Worm (Caenorhabditis elegans) whole organism, young adult: Measurements from ENCODE around the gene ubc-21.

Experiments
- B0019.2 ChIP-seq: fragments of 200-800 bp; sonication (Bioruptor generic); conservative IDR thresholded peaks from 2 replicates; pipeline ENCODE4 v1.3.6; 2022; ENCODE audit warnings: missing genetic modification reagents, missing genetic modification characterization, missing compliant biosample characterization
- D2030.7 ChIP-seq: fragments of 200-800 bp; sonication (Bioruptor generic); IDR thresholded peaks from 2 replicates; pipeline ENCODE4 v1.3.6; 2022; ENCODE audit warnings: missing genetic modification reagents, missing genetic modification characterization, missing compliant biosample characterization
- F22D6.2 ChIP-seq: sonication (generic microtip); optimal IDR thresholded peaks from 2 replicates; lab custom pipeline; 2016; ENCODE audit warnings: mild to moderate bottlenecking, missing genetic modification characterization, missing compliant biosample characterization
- F33H1.4 ChIP-seq: fragments of 200-800 bp; sonication (Bioruptor generic); IDR thresholded peaks from 2 replicates; pipeline ENCODE4 v1.3.6; 2022; ENCODE audit warnings: missing genetic modification reagents, missing genetic modification characterization, missing compliant biosample characterization
- Y79H2A.3 ChIP-seq: fragments of 200-800 bp; sonication (Bioruptor generic); conservative IDR thresholded peaks from 2 replicates; pipeline ENCODE4 v1.3.6; 2022; ENCODE audit warnings: missing genetic modification reagents, missing genetic modification characterization, missing compliant biosample characterization
- ZK185.1 ChIP-seq: sonication (generic microtip); optimal IDR thresholded peaks from 2 replicates; lab custom pipeline; 2016; ENCODE audit warnings: mild to moderate bottlenecking, missing genetic modification characterization, missing compliant biosample characterization; ENCODE audit not compliant: poor library complexity, severe bottlenecking
- ama-1 ChIP-seq, 3 experiments: fragments of 150-350 bp in 1 of 3; sonication (generic microtip) in 2 of 3; optimal IDR thresholded peaks; 2 replicates each; lab custom pipeline; 2014 to 2018; ENCODE audit warnings: missing biosample characterization in 2 of 3, missing genetic modification characterization in 2 of 3, missing genetic modification reagents in 2 of 3
- atf-7 ChIP-seq: sonication (generic microtip); optimal IDR thresholded peaks from 2 replicates; lab custom pipeline; 2017; ENCODE audit warnings: mild to moderate bottlenecking, missing genetic modification characterization, missing compliant biosample characterization
- cebp-1 ChIP-seq, 2 experiments: fragments of 200-800 bp in 1 of 2; sonication (Bioruptor generic) in 1 of 2; sonication (generic microtip) in 1 of 2; IDR thresholded peaks in 1 of 2; optimal IDR thresholded peaks in 1 of 2; 2 replicates each; pipeline versions ENCODE4 v1.3.6 to Lab custom; 2017 to 2022; ENCODE audit warnings: missing compliant biosample characterization in 2 of 2, missing genetic modification characterization in 2 of 2, mild to moderate bottlenecking in 1 of 2, missing genetic modification reagents in 1 of 2, moderate library complexity in 1 of 2
- cebp-2 ChIP-seq: fragments of 200-800 bp; sonication (Bioruptor generic); IDR thresholded peaks from 2 replicates; pipeline ENCODE4 v1.3.6; 2022; ENCODE audit warnings: missing genetic modification characterization, missing compliant biosample characterization
- ceh-100 ChIP-seq: fragments of 200-800 bp; sonication (Bioruptor generic); IDR thresholded peaks from 2 replicates; pipeline ENCODE4 v1.3.6; 2022; ENCODE audit warnings: missing genetic modification reagents, missing genetic modification characterization, missing compliant biosample characterization
- ceh-40 ChIP-seq: fragments of 200-800 bp; sonication (Bioruptor generic); IDR thresholded peaks from 2 replicates; pipeline ENCODE4 v1.3.6; 2022; ENCODE audit warnings: missing genetic modification characterization, missing compliant biosample characterization
- ceh-58 ChIP-seq: fragments of 200-800 bp; sonication (Bioruptor generic); IDR thresholded peaks from 2 replicates; pipeline ENCODE4 v1.3.6; 2022; ENCODE audit warnings: missing genetic modification characterization, missing compliant biosample characterization
- chd-7 ChIP-seq: sonication (generic microtip); optimal IDR thresholded peaks from 2 replicates; lab custom pipeline; 2016; ENCODE audit warnings: mild to moderate bottlenecking, missing genetic modification characterization, moderate library complexity, missing compliant biosample characterization
- die-1 ChIP-seq: sonication (generic microtip); optimal IDR thresholded peaks from 2 replicates; lab custom pipeline; 2016; ENCODE audit warnings: missing genotype, mild to moderate bottlenecking, missing genetic modification characterization, missing compliant biosample characterization
- efl-1 ChIP-seq: fragments of 150-350 bp; optimal IDR thresholded peaks from 2 replicates; lab custom pipeline; 2014; ENCODE audit warnings: missing biosample characterization, missing genetic modification reagents, missing genetic modification characterization
- egl-18 ChIP-seq: fragments of 200-800 bp; sonication (Bioruptor generic); IDR thresholded peaks from 2 replicates; pipeline ENCODE4 v1.3.6; 2022; ENCODE audit warnings: missing genetic modification reagents, missing genetic modification characterization, missing compliant biosample characterization
- egl-44 ChIP-seq: fragments of 200-800 bp; sonication (Bioruptor generic); IDR thresholded peaks from 2 replicates; pipeline ENCODE4 v1.3.6; 2022; ENCODE audit warnings: missing genetic modification reagents, missing genetic modification characterization, missing compliant biosample characterization
- egrh-3 ChIP-seq: fragments of 200-800 bp; sonication (Bioruptor generic); IDR thresholded peaks from 2 replicates; pipeline ENCODE4 v1.3.6; 2022; ENCODE audit warnings: missing genetic modification reagents, missing genetic modification characterization, missing compliant biosample characterization
- ekl-4 ChIP-seq: fragments of 200-800 bp; sonication (Bioruptor generic); IDR thresholded peaks from 2 replicates; pipeline ENCODE4 v1.3.6; 2022; ENCODE audit warnings: missing genetic modification reagents, missing genetic modification characterization, missing compliant biosample characterization
- fkh-3 ChIP-seq: sonication (generic microtip); optimal IDR thresholded peaks from 2 replicates; lab custom pipeline; 2016; ENCODE audit warnings: mild to moderate bottlenecking, missing genetic modification characterization, missing compliant biosample characterization
- gei-17 ChIP-seq: fragments of 200-800 bp; sonication (Bioruptor generic); optimal IDR thresholded peaks from 2 replicates; lab custom pipeline; 2018; ENCODE audit warnings: mild to moderate bottlenecking, missing genetic modification characterization, missing compliant biosample characterization
- him-1 ChIP-seq: sonication (generic microtip); optimal IDR thresholded peaks from 2 replicates; lab custom pipeline; 2016; ENCODE audit warnings: missing genotype, missing genetic modification reagents, missing genetic modification characterization, missing compliant biosample characterization
- hlh-26 ChIP-seq: fragments of 200-800 bp; sonication (Bioruptor generic); conservative IDR thresholded peaks from 2 replicates; pipeline ENCODE4 v1.3.6; 2022; ENCODE audit warnings: missing genetic modification reagents, missing genetic modification characterization, missing compliant biosample characterization
- let-526 ChIP-seq: fragments of 200-800 bp; sonication (Bioruptor generic); IDR thresholded peaks from 2 replicates; pipeline ENCODE4 v1.3.6; 2022; ENCODE audit warnings: missing genetic modification reagents, missing genetic modification characterization, missing compliant biosample characterization
- lin-35 ChIP-seq, 3 experiments: fragments of 150-350 bp in 2 of 3; sonication (generic microtip) in 1 of 3; optimal IDR thresholded peaks; 2 replicates each; lab custom pipeline; 2014 to 2018; ENCODE audit warnings: missing biosample characterization in 3 of 3, missing genetic modification characterization in 3 of 3, missing genetic modification reagents in 3 of 3
- lin-40 ChIP-seq: sonication (generic microtip); optimal IDR thresholded peaks from 2 replicates; lab custom pipeline; 2016; ENCODE audit warnings: missing genetic modification characterization, mild to moderate bottlenecking, missing compliant biosample characterization, missing genotype, missing genetic modification reagents
- lsl-1 ChIP-seq: fragments of 200-800 bp; sonication (Bioruptor generic); optimal IDR thresholded peaks from 2 replicates; lab custom pipeline; 2018; ENCODE audit warnings: mild to moderate bottlenecking, missing genetic modification characterization, moderate library complexity, missing compliant biosample characterization
- lsy-27 ChIP-seq: sonication (generic microtip); optimal IDR thresholded peaks from 2 replicates; lab custom pipeline; 2017; ENCODE audit warnings: missing genetic modification characterization, mild to moderate bottlenecking, missing compliant biosample characterization, antibody characterized with exemption, missing genotype, borderline replicate concordance; ENCODE audit not compliant: insufficient read depth
- madf-10 ChIP-seq: sonication (generic microtip); optimal IDR thresholded peaks from 2 replicates; lab custom pipeline; 2016; ENCODE audit warnings: mild to moderate bottlenecking, missing genetic modification characterization, missing compliant biosample characterization
- mcd-1 ChIP-seq: fragments of 200-800 bp; sonication (Bioruptor generic); IDR thresholded peaks from 2 replicates; pipeline ENCODE4 v1.3.6; 2022; ENCODE audit warnings: missing genetic modification reagents, missing genetic modification characterization, missing compliant biosample characterization
- mes-4 ChIP-seq: sonication (generic microtip); optimal IDR thresholded peaks from 2 replicates; lab custom pipeline; 2016; ENCODE audit warnings: missing genotype, missing genetic modification characterization, missing compliant biosample characterization
- mxl-1 ChIP-seq: sonication (generic microtip); optimal IDR thresholded peaks from 2 replicates; lab custom pipeline; 2016; ENCODE audit warnings: missing genetic modification characterization, missing compliant biosample characterization
- nfya-1 ChIP-seq: sonication (generic microtip); optimal IDR thresholded peaks from 2 replicates; lab custom pipeline; 2017; ENCODE audit warnings: antibody characterized with exemption, missing compliant biosample characterization, missing genetic modification characterization, borderline replicate concordance; ENCODE audit not compliant: insufficient read depth
- nfya-2 ChIP-seq: fragments of 200-800 bp; sonication (Bioruptor generic); IDR thresholded peaks from 2 replicates; pipeline ENCODE4 v1.3.6; 2022; ENCODE audit warnings: missing genetic modification reagents, missing genetic modification characterization, missing compliant biosample characterization
- rcor-1 ChIP-seq: fragments of 200-800 bp; sonication (Bioruptor generic); IDR thresholded peaks from 2 replicates; pipeline ENCODE4 v1.3.6; 2022; ENCODE audit warnings: missing genetic modification reagents, missing genetic modification characterization, missing compliant biosample characterization
- repo-1 ChIP-seq: sonication (generic microtip); optimal IDR thresholded peaks from 2 replicates; lab custom pipeline; 2017; ENCODE audit warnings: mild to moderate bottlenecking, missing genetic modification characterization, missing compliant biosample characterization
- sea-2 ChIP-seq: fragments of 200-800 bp; sonication (Bioruptor generic); IDR thresholded peaks from 2 replicates; pipeline ENCODE4 v1.3.6; 2022; ENCODE audit warnings: missing genetic modification characterization, missing compliant biosample characterization
- snpc-1.3 ChIP-seq: sonication (generic microtip); optimal IDR thresholded peaks from 2 replicates; lab custom pipeline; 2017; ENCODE audit warnings: missing genetic modification characterization, mild to moderate bottlenecking, missing compliant biosample characterization, antibody characterized with exemption, moderate library complexity, missing genotype, missing genetic modification reagents; ENCODE audit not compliant: insufficient read depth
- zfh-2 ChIP-seq: fragments of 200-800 bp; sonication (Bioruptor generic); conservative IDR thresholded peaks from 2 replicates; pipeline ENCODE4 v1.3.6; 2022; ENCODE audit warnings: missing genetic modification reagents, missing genetic modification characterization, missing compliant biosample characterization
- ztf-22 ChIP-seq: fragments of 200-800 bp; sonication (Bioruptor generic); optimal IDR thresholded peaks from 2 replicates; lab custom pipeline; 2018; ENCODE audit warnings: mild to moderate bottlenecking, missing genetic modification characterization, moderate library complexity, missing compliant biosample characterization
- ztf-25 ChIP-seq: fragments of 200-800 bp; sonication (Bioruptor generic); IDR thresholded peaks from 2 replicates; pipeline ENCODE4 v1.3.6; 2022; ENCODE audit warnings: missing genetic modification reagents, missing genetic modification characterization, missing compliant biosample characterization
- ztf-28 ChIP-seq: fragments of 200-800 bp; sonication (Bioruptor generic); IDR thresholded peaks from 2 replicates; pipeline ENCODE4 v1.3.6; 2022; ENCODE audit warnings: missing genetic modification reagents, missing genetic modification characterization, missing compliant biosample characterization
- ztf-3 ChIP-seq: fragments of 200-800 bp; sonication (Bioruptor generic); optimal IDR thresholded peaks from 2 replicates; lab custom pipeline; 2018; ENCODE audit warnings: mild to moderate bottlenecking, missing genetic modification characterization, missing compliant biosample characterization
- ztf-6 ChIP-seq: fragments of 200-800 bp; sonication (Bioruptor generic); IDR thresholded peaks from 2 replicates; pipeline ENCODE4 v1.3.6; 2022; ENCODE audit warnings: missing genetic modification reagents, missing genetic modification characterization, missing compliant biosample characterization

Gene ubc-21

DNA sequence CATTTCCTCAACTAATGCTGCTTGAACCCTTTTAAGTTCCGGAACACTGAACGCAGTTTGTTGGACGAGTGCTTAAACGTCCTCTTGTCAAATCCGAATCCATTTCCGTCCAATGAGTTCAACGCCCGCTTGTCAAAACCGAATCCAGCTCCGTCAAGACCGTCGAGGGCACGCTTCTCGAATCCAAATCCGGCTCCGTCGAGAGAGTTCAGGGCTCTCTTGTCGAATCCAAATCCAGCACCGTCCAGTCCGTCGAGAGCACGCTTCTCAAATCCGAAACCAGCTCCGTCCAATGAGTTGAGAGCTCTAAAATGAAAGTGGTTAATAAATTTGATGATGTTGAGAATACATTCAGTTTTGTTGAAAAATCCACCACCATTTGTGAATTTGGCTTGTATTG, 48.3 kb downstream of the ubc-21 start:
- TF ChIP-seq egl-44: no peak
- peak; percentile 63 for TF ChIP-seq zfh-2 (GFP tag; lab: Robert Waterston, UW)
- no peak for TF ChIP-seq mcd-1 (GFP tag; lab: Robert Waterston, UW)

DNA sequence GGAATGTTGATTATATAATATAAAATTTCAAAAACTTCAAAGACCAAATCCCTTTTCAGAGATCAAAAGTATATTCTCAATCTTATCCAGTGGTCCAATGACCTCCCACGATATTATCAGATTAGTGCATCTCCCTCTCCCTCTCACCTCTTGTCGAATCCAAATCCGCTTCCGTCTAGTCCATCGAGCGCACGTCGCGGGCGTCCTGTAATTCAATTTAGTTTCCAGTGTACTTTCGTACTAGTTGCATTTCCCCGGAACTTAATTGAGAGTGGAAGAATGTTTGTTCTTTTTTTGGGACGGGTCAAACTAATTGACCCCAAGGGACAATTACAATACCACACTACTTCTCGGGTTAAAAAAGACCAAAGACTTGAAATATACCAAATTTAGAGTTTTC, 49.4 kb downstream of the ubc-21 start:
- TF ChIP-seq lsl-1 (GFP tag; lab: Kevin White, UChicago): no peak
- TF ChIP-seq D2030.7 (GFP tag; lab: Robert Waterston, UW): no peak
- TF ChIP-seq gei-17 (GFP tag; lab: Kevin White, UChicago): no peak
- TF ChIP-seq ekl-4 (GFP tag; lab: Robert Waterston, UW): no peak
- no peak for TF ChIP-seq snpc-1.3
- no peak for TF ChIP-seq ztf-28 (GFP tag; lab: Robert Waterston, UW)
- TF ChIP-seq lin-40: no peak
- no peak for TF ChIP-seq ztf-25
- no peak for TF ChIP-seq F22D6.2 (tag; lab: Kevin White, UChicago)
- TF ChIP-seq cebp-2 (GFP tag; lab: Robert Waterston, UW): no peak
- TF ChIP-seq efl-1: no peak
- TF ChIP-seq nfya-1 (tag; lab: Kevin White, UChicago): no peak
- TF ChIP-seq B0019.2 (GFP tag; lab: Robert Waterston, UW): no peak
- TF ChIP-seq ZK185.1 (tag; lab: Kevin White, UChicago): no peak
- no peak for TF ChIP-seq let-526 (GFP tag; lab: Robert Waterston, UW)
- no peak for TF ChIP-seq egl-18 (GFP tag; lab: Robert Waterston, UW)

DNA sequence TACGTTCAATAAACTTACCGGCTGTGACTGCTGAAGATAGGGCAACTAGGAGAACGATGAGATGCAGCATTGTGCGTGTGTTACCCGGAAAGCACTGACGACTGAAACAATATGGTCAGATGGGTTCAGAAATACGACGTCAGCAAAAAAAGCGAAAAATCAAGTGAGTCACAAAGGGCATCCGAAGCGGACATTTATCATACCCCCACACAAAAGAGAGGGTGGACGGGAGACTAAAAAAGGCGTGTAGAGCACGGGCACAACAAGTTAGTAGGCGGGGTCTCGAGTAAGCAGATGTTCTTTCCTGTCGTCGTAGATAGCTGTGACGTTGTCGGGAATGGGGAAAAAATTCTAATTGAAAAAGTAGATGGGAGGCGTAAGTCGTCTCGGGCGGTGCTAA, 49.9 kb downstream of the ubc-21 start, which contains the start of gene nlp-14:
Gene nlp-14, minus strand, starts transcription at position 101 of the 400 bp plus-strand sequence.
- no peak for TF ChIP-seq repo-1 (tag; lab: Kevin White, UChicago)
- TF ChIP-seq lin-35 (GFP tag; optimal IDR thresholded peaks at IDR 0.05; lab: Kevin White, UChicago): no peak
- no peak for TF ChIP-seq mxl-1 (tag; lab: Kevin White, UChicago)
- TF ChIP-seq atf-7 (tag; lab: Kevin White, UChicago): no peak
- TF ChIP-seq egrh-3: no peak
- TF ChIP-seq fkh-3 (tag; lab: Kevin White, UChicago): no peak
- TF ChIP-seq him-1 (tag; lab: Kevin White, UChicago): no peak
- TF ChIP-seq zfh-2 (GFP tag; lab: Robert Waterston, UW): no peak
- TF ChIP-seq let-526 (GFP tag; lab: Robert Waterston, UW): no peak
- no peak for TF ChIP-seq ama-1 (optimal IDR thresholded peaks at IDR 0.05; lab: Kevin White, UChicago)
- TF ChIP-seq ama-1 (GFP tag; optimal IDR thresholded peaks at IDR 0.05; lab: Kevin White, UChicago): no peak
- TF ChIP-seq lsy-27: no peak
- TF ChIP-seq, all 124 proteins: peak for 0

DNA sequence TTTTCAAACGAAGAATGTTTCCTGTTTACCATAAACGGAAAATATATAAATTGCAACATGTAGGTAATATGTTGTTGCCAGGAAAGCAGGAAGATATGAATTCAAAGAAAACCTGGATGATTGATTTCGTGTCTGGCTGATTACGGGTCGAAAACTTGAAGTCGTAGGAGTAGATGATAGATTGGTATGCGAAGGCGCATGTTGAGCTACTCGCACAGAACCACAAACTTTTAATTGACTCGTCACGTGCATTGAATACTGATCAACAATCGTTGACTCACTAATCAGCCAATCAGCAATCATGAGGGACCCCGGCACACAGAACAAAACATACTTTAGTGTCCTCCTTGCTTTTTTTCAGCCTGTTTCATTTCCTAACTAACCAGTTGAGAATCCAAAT, 51.8 kb downstream of the ubc-21 start:
- no peak for TF ChIP-seq ztf-22 (GFP tag; lab: Kevin White, UChicago)
- TF ChIP-seq hlh-26 (GFP tag; lab: Robert Waterston, UW): no peak
- no peak for TF ChIP-seq him-1 (tag; lab: Kevin White, UChicago)
- TF ChIP-seq ceh-100 (GFP tag; lab: Robert Waterston, UW): no peak
- no peak for TF ChIP-seq Y79H2A.3
- TF ChIP-seq sea-2 (GFP tag; lab: Robert Waterston, UW): no peak
- TF ChIP-seq chd-7 (tag; lab: Kevin White, UChicago): no peak
- no peak for TF ChIP-seq die-1
- TF ChIP-seq madf-10 (tag; lab: Kevin White, UChicago): no peak
- TF ChIP-seq ceh-40: no peak
- TF ChIP-seq nfya-2 (GFP tag; lab: Robert Waterston, UW): no peak
- TF ChIP-seq mes-4 (tag; lab: Kevin White, UChicago): no peak
- TF ChIP-seq ztf-3 (GFP tag; lab: Kevin White, UChicago): no peak
- TF ChIP-seq rcor-1 (GFP tag; lab: Robert Waterston, UW): no peak
- TF ChIP-seq ceh-58: no peak
- no peak for TF ChIP-seq F33H1.4
- TF ChIP-seq cebp-1 (GFP tag; IDR thresholded peaks at IDR 0.05; lab: Robert Waterston, UW): no peak
- no peak for TF ChIP-seq cebp-1 (tag; optimal IDR thresholded peaks at IDR 0.05; lab: Kevin White, UChicago)
- TF ChIP-seq ztf-6 (GFP tag; lab: Robert Waterston, UW): no peak
